Fruit fly (Drosophila melanogaster): ENCODE measurements around the gene CG4565.

The CG4565 gene

DNA sequence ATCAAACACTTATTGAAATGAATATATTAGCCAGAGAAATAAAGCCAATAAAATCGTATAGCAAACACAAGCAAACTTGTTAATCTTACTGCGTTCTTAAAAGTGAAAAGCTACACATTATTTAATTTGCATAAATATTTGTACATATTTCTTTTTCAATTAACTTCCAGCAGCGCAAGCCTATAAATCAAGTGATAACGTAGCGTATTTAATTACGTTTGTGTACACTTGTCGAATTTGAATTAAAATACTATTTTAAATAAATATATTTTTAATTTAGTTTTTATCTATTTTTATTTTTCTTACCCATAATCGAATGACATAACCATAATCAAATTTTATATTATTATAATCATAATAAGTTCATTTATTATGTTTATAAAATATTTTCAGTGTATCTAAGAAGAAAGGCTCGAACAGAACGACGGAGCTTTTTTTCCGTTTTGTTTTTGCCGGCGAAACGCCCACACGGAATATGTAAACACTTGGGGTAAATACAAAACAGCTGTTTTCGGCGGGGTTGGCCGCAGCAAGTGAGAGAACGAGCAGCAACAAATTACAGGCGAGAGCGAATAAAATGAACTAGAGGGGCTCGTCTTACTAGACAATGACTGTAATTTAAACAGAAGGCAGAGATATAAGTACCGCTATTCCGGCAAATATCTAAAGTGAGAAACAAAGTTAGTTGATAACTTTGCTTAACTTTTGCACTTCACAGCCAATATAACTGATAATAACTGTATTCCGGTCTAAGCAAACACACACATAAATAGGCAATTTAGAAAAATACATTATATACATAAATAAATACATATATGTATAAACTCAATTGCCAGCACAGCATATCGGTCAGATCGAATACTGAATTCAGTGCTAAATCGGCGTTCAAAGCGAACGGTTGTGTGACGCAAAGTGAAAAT, 23.3 kb downstream of the CG4565 start, which contains the start of gene Sodh2 (continued):
- TF ChIP-seq Poxn (GFP tag; IDR thresholded peaks at IDR 0.05) (peak; percentile 72), NFAT (GFP tag; IDR thresholded peaks at IDR 0.05) (peak; percentile 83), CG6254 (GFP tag; optimal IDR thresholded peaks at IDR 0.05) (peak; percentile 56), danr (GFP tag; IDR thresholded peaks at IDR 0.05) (peak; percentile 47; the same call in 1 of the 2 replicates), NK7.1 (GFP tag; optimal IDR thresholded peaks at IDR 0.05) (peak; percentile 15), sens-2 (GFP tag; IDR thresholded peaks at IDR 0.05) (no peak), Meics (GFP tag; optimal IDR thresholded peaks at IDR 0.05) (peak; percentile 89), Awh (GFP tag; IDR thresholded peaks at IDR 0.05) (peak; percentile 67; the same call in 1 of the 2 replicates), CG10979 (tag; optimal IDR thresholded peaks at IDR 0.05) (peak; percentile 71), sug (tag; optimal IDR thresholded peaks at IDR 0.05) (peak; percentile 90), CG13287 (GFP tag; IDR thresholded peaks at IDR 0.05; ENCODE audit: partially characterized antibody) (peak; percentile 23; the same call in 1 of the 2 replicates), sqz (GFP tag; optimal IDR thresholded peaks at IDR 0.05) (peak; percentile 74), CG7745 (tag; optimal IDR thresholded peaks at IDR 0.05) (no peak), CG3281 (GFP tag; optimal IDR thresholded peaks at IDR 0.05) (peak; percentile 90), bsh (GFP tag; optimal IDR thresholded peaks at IDR 0.05) (peak in 1 of 2 experiments; percentile 69), CG12391 (tag; optimal IDR thresholded peaks at IDR 0.05) (peak; percentile 77), CG4404 (GFP tag; IDR thresholded peaks at IDR 0.05) (peak; percentile 37; the same call in 1 of the 2 replicates), CG3065 (GFP tag; optimal IDR thresholded peaks at IDR 0.05) (peak; percentile 44), ash1 (GFP tag; optimal IDR thresholded peaks at IDR 0.05) (peak; percentile 70), CG15269 (tag; optimal IDR thresholded peaks at IDR 0.05) (peak; percentile 81), Blimp-1 (GFP tag; optimal IDR thresholded peaks at IDR 0.05) (peak; percentile 75), CG7987 (GFP tag; optimal IDR thresholded peaks at IDR 0.05) (peak; percentile 91), Lpt (GFP tag; optimal IDR thresholded peaks at IDR 0.05) (no peak), lbe (GFP tag; optimal IDR thresholded peaks at IDR 0.05) (peak; percentile 86), cwo (GFP tag; optimal IDR thresholded peaks at IDR 0.05) (peak; percentile 87), twi (tag; optimal IDR thresholded peaks at IDR 0.05) (peak; percentile 5), caup (GFP tag; optimal IDR thresholded peaks at IDR 0.05; ENCODE audit: severe bottlenecking) (peak; percentile 91), CG31365 (tag; optimal IDR thresholded peaks at IDR 0.05) (peak; percentile 70), CG33557 (GFP tag; optimal IDR thresholded peaks at IDR 0.05) (peak; percentile 35), Rfx (GFP tag; IDR thresholded peaks at IDR 0.05) (peak; percentile 94), br (optimal IDR thresholded peaks at IDR 0.05) (no peak), tgo (GFP tag; IDR thresholded peaks at IDR 0.05) (peak; percentile 54; the same call in 1 of the 3 replicates), hth (optimal IDR thresholded peaks at IDR 0.05) (no peak), unc-4 (GFP tag; IDR thresholded peaks at IDR 0.05; ENCODE audit: partially characterized antibody) (0 out of 2 replicates have a peak, but pooled peaks have one; percentile 15), Atf3 (GFP tag; optimal IDR thresholded peaks at IDR 0.05) (peak; percentile 16), CG4820 (GFP tag; optimal IDR thresholded peaks at IDR 0.05) (no peak), nom (GFP tag; optimal IDR thresholded peaks at IDR 0.05) (peak; percentile 55), lab (GFP tag; optimal IDR thresholded peaks at IDR 0.05) (peak; percentile 95), MESR4 (GFP tag; optimal IDR thresholded peaks at IDR 0.05) (no peak), her (GFP tag; optimal IDR thresholded peaks at IDR 0.05) (peak; percentile 73), Dref (GFP tag; IDR thresholded peaks at IDR 0.05) (no peak), vnd (GFP tag; IDR thresholded peaks at IDR 0.05; ENCODE audit: partially characterized antibody) (no peak), CG16813 (GFP tag; IDR thresholded peaks at IDR 0.05; ENCODE audit: partially characterized antibody) (no peak), abd-A (tag; optimal IDR thresholded peaks at IDR 0.05) (peak; percentile 58), Vsx1 (GFP tag; optimal IDR thresholded peaks at IDR 0.05) (peak; percentile 72), knrl (GFP tag; IDR thresholded peaks at IDR 0.05; ENCODE audit: partially characterized antibody) (no peak), dpn (GFP tag; optimal IDR thresholded peaks at IDR 0.05) (peak; percentile 39 to 69)

Data from whole organism, embryonic.